Fruit fly (Drosophila melanogaster): ENCODE data around the gene CG17030.

DNA sequence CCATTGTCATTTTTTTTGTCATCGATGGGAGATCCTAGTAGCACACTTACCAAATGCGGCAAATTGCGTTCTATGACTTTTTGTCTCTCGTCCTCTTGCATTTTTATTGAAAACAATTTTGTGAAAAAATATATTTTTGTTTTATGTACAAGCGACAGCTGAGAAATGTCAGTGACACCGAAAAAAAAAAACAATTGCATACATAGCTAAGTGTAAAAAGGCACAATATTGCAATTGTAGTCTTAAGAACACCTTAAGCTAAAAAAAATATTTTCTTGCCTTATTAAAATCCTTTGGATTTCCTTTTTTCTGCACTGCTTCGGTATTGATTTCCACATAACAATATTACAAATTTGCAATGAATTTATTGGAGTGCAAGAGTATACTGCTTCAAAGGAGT lies 16.2 kb upstream of the CG17030 start, which contains the start of gene t-Grip128:
- TF ChIP-seq Dll (optimal IDR thresholded peaks at IDR 0.05), result no peak
- TF ChIP-seq pan (optimal IDR thresholded peaks at IDR 0.05), result no peak
- no peak for TF ChIP-seq psq (optimal IDR thresholded peaks at IDR 0.05)
- TF ChIP-seq CG8478 (optimal IDR thresholded peaks at IDR 0.05), result no peak
- TF ChIP-seq EcR (GFP tag; optimal IDR thresholded peaks at IDR 0.05), result no peak
